Worm (Caenorhabditis elegans): ENCODE results near the gene klp-6.
A peak's percentile ranks its signal among the peaks of the same experiment; 100 is the strongest.

klp-6 gene

DNA sequence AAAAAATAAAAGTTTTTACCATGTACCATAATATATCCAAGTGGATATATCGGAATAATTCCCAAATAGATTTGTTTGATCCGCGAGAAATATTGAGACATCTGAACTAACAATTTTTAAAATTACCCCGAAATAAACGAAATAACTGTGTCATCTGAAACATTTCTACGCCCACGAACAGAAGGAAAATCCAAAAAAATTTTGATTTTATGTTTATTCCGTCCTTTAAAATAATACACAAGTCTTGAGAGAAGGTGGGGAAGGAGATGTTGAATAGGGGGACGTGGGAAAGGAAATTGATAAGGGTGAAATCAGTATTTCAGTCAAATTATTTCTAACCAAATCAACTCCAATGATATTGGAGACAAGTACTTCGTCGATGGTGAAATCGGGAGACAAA lies 22.0 kb upstream of the klp-6 start, which contains the start of gene R144.11:
Gene R144.11, minus strand, starts transcription at position 101 of the 400 bp plus-strand sequence.
- no peak for TF ChIP-seq lin-15B (tag; optimal IDR thresholded peaks at IDR 0.05)
- no peak for TF ChIP-seq unc-62 (GFP tag; optimal IDR thresholded peaks at IDR 0.05)
- TF ChIP-seq pqm-1 (tag; optimal IDR thresholded peaks at IDR 0.05), result no peak
- TF ChIP-seq lin-39 (tag; optimal IDR thresholded peaks at IDR 0.05), result no peak
- no peak for TF ChIP-seq zag-1 (tag; optimal IDR thresholded peaks at IDR 0.05)
- TF ChIP-seq jun-1 (tag; optimal IDR thresholded peaks at IDR 0.05), result no peak

DNA sequence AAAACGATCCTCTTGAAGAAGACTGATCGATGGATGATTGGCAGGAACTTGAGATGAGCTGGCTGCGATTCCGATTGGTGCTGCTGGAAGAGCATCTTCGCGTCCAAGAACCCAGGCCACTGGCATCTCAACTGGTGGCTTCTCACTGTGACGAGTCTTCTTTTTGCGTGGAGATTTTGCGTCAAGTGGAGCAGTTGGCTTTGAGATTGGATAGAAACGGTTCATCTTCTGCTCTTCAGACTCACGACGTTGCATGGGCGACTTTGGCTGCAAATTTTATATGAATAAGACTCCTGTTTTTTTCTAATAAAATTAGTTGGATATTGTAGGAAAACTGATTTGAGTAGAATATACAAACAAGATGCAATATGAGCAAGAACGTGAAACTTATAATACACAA lies 20.0 kb upstream of the klp-6 start:
- TF ChIP-seq ztf-4 (tag; optimal IDR thresholded peaks at IDR 0.05) (no peak), mdl-1 (tag; optimal IDR thresholded peaks at IDR 0.05) (no peak), egl-5 (tag; optimal IDR thresholded peaks at IDR 0.05) (no peak), aly-2 (tag; optimal IDR thresholded peaks at IDR 0.05) (no peak), egl-27 (tag; optimal IDR thresholded peaks at IDR 0.05) (no peak), hmg-11 (tag; optimal IDR thresholded peaks at IDR 0.05) (no peak), ceh-16 (tag; optimal IDR thresholded peaks at IDR 0.05) (no peak), nhr-237 (tag; optimal IDR thresholded peaks at IDR 0.05) (no peak), fkh-10 (GFP tag; optimal IDR thresholded peaks at IDR 0.05) (no peak), ZK546.5 (tag; optimal IDR thresholded peaks at IDR 0.05) (no peak)

DNA sequence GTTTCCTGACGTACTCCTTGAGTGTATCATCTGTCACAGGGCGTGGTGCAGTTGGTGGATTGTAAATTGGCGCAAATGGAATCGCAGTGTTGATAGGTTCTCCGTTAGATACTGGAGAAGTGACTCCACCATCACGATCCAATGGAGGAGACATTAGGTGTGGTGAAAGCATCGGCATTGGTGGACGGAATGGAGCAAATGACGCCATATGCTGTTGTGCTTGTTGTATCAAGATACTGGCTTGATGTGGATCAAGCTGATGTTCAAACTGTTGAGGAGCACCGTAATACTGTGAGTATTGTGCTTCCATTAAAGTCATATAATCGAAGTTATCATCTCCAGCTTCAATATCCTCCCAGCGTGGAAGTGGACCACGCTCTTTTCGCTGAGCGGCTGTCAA lies 18.3 kb upstream of the klp-6 start:
- TF ChIP-seq lsy-12 (tag; optimal IDR thresholded peaks at IDR 0.05), result no peak
- no peak for TF ChIP-seq nhr-76 (tag; optimal IDR thresholded peaks at IDR 0.05)
- TF ChIP-seq egl-27 (tag; optimal IDR thresholded peaks at IDR 0.05), result no peak

DNA sequence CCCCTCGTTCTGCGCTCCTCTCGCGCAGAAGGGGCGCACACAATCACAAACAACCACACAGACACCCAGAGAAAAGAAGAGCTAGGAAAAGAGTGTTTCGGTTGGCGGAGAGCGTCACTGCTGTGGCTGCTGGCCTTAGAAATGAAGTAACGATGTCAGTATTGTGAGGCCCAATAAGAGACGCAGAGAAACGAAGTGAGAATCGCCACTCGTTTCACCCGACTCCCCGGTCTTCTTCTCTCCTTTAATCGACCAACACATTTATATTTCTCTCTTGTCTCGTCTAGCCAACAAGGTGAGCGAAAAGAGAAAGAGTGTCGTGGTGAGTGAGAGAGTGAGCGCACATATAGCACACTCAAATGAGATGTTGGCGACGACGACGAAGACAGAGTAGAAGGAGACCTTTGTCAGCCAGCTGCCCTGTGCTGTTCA lies 16.8 kb upstream of the klp-6 start:
- TF ChIP-seq fkh-10 (GFP tag; optimal IDR thresholded peaks at IDR 0.05) (peak; percentile 12), elt-3 (tag; optimal IDR thresholded peaks at IDR 0.05) (no peak), ceh-16 (tag; optimal IDR thresholded peaks at IDR 0.05) (peak; percentile 12), nfya-1 (tag; optimal IDR thresholded peaks at IDR 0.05; ENCODE audit: insufficient read depth) (peak; percentile 91), nhr-11 (tag; optimal IDR thresholded peaks at IDR 0.05) (peak; percentile 89), R02D3.7 (tag; optimal IDR thresholded peaks at IDR 0.05) (peak; percentile 55), fos-1 (tag; optimal IDR thresholded peaks at IDR 0.05) (peak; percentile 15), nhr-23 (tag; optimal IDR thresholded peaks at IDR 0.05) (peak; percentile 83), aly-2 (tag; optimal IDR thresholded peaks at IDR 0.05) (no peak), pha-4 (tag; optimal IDR thresholded peaks at IDR 0.05) (peak; percentile 87), mdl-1 (tag; optimal IDR thresholded peaks at IDR 0.05) (peak; percentile 41), ceh-82 (tag; optimal IDR thresholded peaks at IDR 0.05) (no peak), nhr-12 (tag; optimal IDR thresholded peaks at IDR 0.05) (no peak), zag-1 (tag; optimal IDR thresholded peaks at IDR 0.05) (no peak), ceh-28 (tag; optimal IDR thresholded peaks at IDR 0.05) (peak; percentile 75), ztf-4 (tag; optimal IDR thresholded peaks at IDR 0.05) (peak; percentile 66), nhr-237 (tag; optimal IDR thresholded peaks at IDR 0.05) (no peak), ama-1 (optimal IDR thresholded peaks at IDR 0.05) (peak; percentile 44), elt-1 (tag; optimal IDR thresholded peaks at IDR 0.05) (peak; percentile 63), elt-2 (tag; optimal IDR thresholded peaks at IDR 0.05) (peak; percentile 66), jun-1 (tag; optimal IDR thresholded peaks at IDR 0.05) (peak; percentile 90), unc-62 (GFP tag; optimal IDR thresholded peaks at IDR 0.05) (peak; percentile 51), snpc-4 (tag; optimal IDR thresholded peaks at IDR 0.05) (peak; percentile 74), egl-5 (tag; optimal IDR thresholded peaks at IDR 0.05) (peak; percentile 26), daf-12 (tag; optimal IDR thresholded peaks at IDR 0.05) (no peak), tbx-2 (tag; optimal IDR thresholded peaks at IDR 0.05) (peak; percentile 76), nhr-25 (tag; optimal IDR thresholded peaks at IDR 0.05) (peak; percentile 91), skn-1 (tag; optimal IDR thresholded peaks at IDR 0.05) (peak; percentile 38), lin-15B (tag; optimal IDR thresholded peaks at IDR 0.05) (peak; percentile 73), ztf-11 (tag; optimal IDR thresholded peaks at IDR 0.05) (no peak), lsy-12 (tag; optimal IDR thresholded peaks at IDR 0.05) (peak; percentile 76), pqm-1 (tag; optimal IDR thresholded peaks at IDR 0.05) (peak; percentile 38), lin-39 (tag; optimal IDR thresholded peaks at IDR 0.05) (peak; percentile 95), mml-1 (tag; optimal IDR thresholded peaks at IDR 0.05) (no peak), hmg-11 (tag; optimal IDR thresholded peaks at IDR 0.05) (peak; percentile 93), unc-39 (tag; optimal IDR thresholded peaks at IDR 0.05) (no peak), egl-27 (tag; optimal IDR thresholded peaks at IDR 0.05) (peak; percentile 64), nhr-77 (tag; optimal IDR thresholded peaks at IDR 0.05) (no peak), nhr-76 (tag; optimal IDR thresholded peaks at IDR 0.05) (no peak)

All from whole organism, L3 larva.